Worm (Caenorhabditis elegans) whole organism, L2 larva: ENCODE results near the gene rpl-20.
A peak's percentile ranks its signal among the peaks of the same experiment; 100 is the strongest.
"Not testable (repeated sequence)": the region's sequence is repeated elsewhere in the genome, so short reads cannot be mapped to it uniquely, and the experiment has no call there.

Experiments used
- C34F6.9 ChIP-seq: fragments of 150-350 bp; optimal IDR thresholded peaks from 2 replicates; lab custom pipeline; 2014; ENCODE audit warnings: missing biosample characterization, missing genetic modification characterization
- F13H6.1 ChIP-seq: sonication (generic microtip); optimal IDR thresholded peaks from 2 replicates; lab custom pipeline; 2016; ENCODE audit warnings: missing genetic modification characterization, missing compliant biosample characterization
- R02D3.7 ChIP-seq: fragments of 150-350 bp; optimal IDR thresholded peaks from 2 replicates; lab custom pipeline; 2014; ENCODE audit warnings: missing biosample characterization, missing genetic modification characterization
- Y55F3AM.14 ChIP-seq: fragments of 200-800 bp; sonication (Bioruptor generic); optimal IDR thresholded peaks from 2 replicates; lab custom pipeline; 2018; ENCODE audit warnings: mild to moderate bottlenecking, missing genetic modification characterization, missing compliant biosample characterization
- ZK546.5 ChIP-seq: sonication (generic microtip); optimal IDR thresholded peaks from 2 replicates; lab custom pipeline; 2017; ENCODE audit warnings: missing biosample characterization, missing genetic modification characterization
- alr-1 ChIP-seq: fragments of 150-350 bp; optimal IDR thresholded peaks from 2 replicates; lab custom pipeline; 2014; ENCODE audit warnings: missing biosample characterization, missing genetic modification characterization
- ama-1 ChIP-seq: fragments of 150-350 bp; optimal IDR thresholded peaks from 2 replicates; lab custom pipeline; 2018; ENCODE audit warnings: inconsistent platforms
- blmp-1 ChIP-seq: sonication (generic microtip); optimal IDR thresholded peaks from 2 replicates; lab custom pipeline; 2017; ENCODE audit warnings: missing genetic modification characterization, mild to moderate bottlenecking, missing compliant biosample characterization, antibody characterized with exemption, moderate library complexity; ENCODE audit not compliant: insufficient read depth
- ceh-82 ChIP-seq: fragments of 150-350 bp; optimal IDR thresholded peaks from 2 replicates; lab custom pipeline; 2014; ENCODE audit warnings: missing biosample characterization, missing genetic modification characterization
- crh-2 ChIP-seq: sonication (generic microtip); optimal IDR thresholded peaks from 2 replicates; lab custom pipeline; 2017; ENCODE audit warnings: missing biosample characterization, missing genetic modification characterization
- dmd-4 ChIP-seq: sonication (generic microtip); optimal IDR thresholded peaks from 2 replicates; lab custom pipeline; 2017; ENCODE audit warnings: missing biosample characterization, missing genetic modification characterization
- egl-27 ChIP-seq: sonication (generic microtip); optimal IDR thresholded peaks from 3 replicates; lab custom pipeline; 2017; ENCODE audit warnings: missing biosample characterization, missing genetic modification reagents, missing genetic modification characterization
- fos-1 ChIP-seq: fragments of 150-350 bp; optimal IDR thresholded peaks from 2 replicates; lab custom pipeline; 2014; ENCODE audit warnings: missing biosample characterization, missing genetic modification characterization
- gmeb-1 ChIP-seq: fragments of 150-350 bp; optimal IDR thresholded peaks from 2 replicates; lab custom pipeline; 2014; ENCODE audit warnings: missing biosample characterization, missing genetic modification characterization
- lin-13 ChIP-seq: fragments of 150-350 bp; optimal IDR thresholded peaks from 2 replicates; lab custom pipeline; 2014; ENCODE audit warnings: missing biosample characterization, missing genetic modification reagents, missing genetic modification characterization
- lsy-2 ChIP-seq, 2 experiments: fragments of 150-350 bp in 1 of 2; sonication (generic microtip) in 1 of 2; optimal IDR thresholded peaks; 2 replicates each; lab custom pipeline; 2014 to 2017; ENCODE audit warnings: missing biosample characterization in 2 of 2, missing genetic modification characterization in 2 of 2
- mab-5 ChIP-seq: fragments of 150-350 bp; optimal IDR thresholded peaks from 2 replicates; lab custom pipeline; 2014; ENCODE audit warnings: missing biosample characterization, missing genetic modification characterization
- mdl-1 ChIP-seq, 2 experiments: fragments of 150-350 bp in 1 of 2; sonication (generic microtip) in 1 of 2; optimal IDR thresholded peaks; 2 replicates each; lab custom pipeline; 2017; ENCODE audit warnings: missing biosample characterization in 2 of 2, missing genetic modification characterization in 2 of 2
- nhr-10 ChIP-seq: sonication (generic microtip); optimal IDR thresholded peaks from 2 replicates; lab custom pipeline; 2017; ENCODE audit warnings: missing biosample characterization, missing genetic modification characterization
- nhr-11 ChIP-seq: fragments of 150-350 bp; optimal IDR thresholded peaks from 2 replicates; lab custom pipeline; 2014; ENCODE audit warnings: missing biosample characterization, missing genetic modification characterization
- nhr-12 ChIP-seq: fragments of 150-350 bp; optimal IDR thresholded peaks from 2 replicates; lab custom pipeline; 2014; ENCODE audit warnings: missing biosample characterization, missing genetic modification characterization
- nhr-129 ChIP-seq: fragments of 150-350 bp; optimal IDR thresholded peaks from 2 replicates; lab custom pipeline; 2014; ENCODE audit warnings: missing biosample characterization, missing genetic modification characterization
- nhr-21 ChIP-seq: fragments of 150-350 bp; optimal IDR thresholded peaks from 2 replicates; lab custom pipeline; 2014; ENCODE audit warnings: missing biosample characterization, missing genetic modification characterization
- nhr-25 ChIP-seq: fragments of 150-350 bp; sonication (generic microtip); optimal IDR thresholded peaks from 3 replicates; lab custom pipeline; 2014; ENCODE audit warnings: missing biosample characterization, missing genetic modification characterization
- nhr-6 ChIP-seq: fragments of 150-350 bp; optimal IDR thresholded peaks from 2 replicates; lab custom pipeline; 2014; ENCODE audit warnings: missing biosample characterization, missing genetic modification characterization
- peb-1 ChIP-seq: fragments of 150-350 bp; optimal IDR thresholded peaks from 2 replicates; lab custom pipeline; 2014; ENCODE audit warnings: missing biosample characterization, missing genetic modification characterization
- sem-4 ChIP-seq: fragments of 150-350 bp; optimal IDR thresholded peaks from 2 replicates; lab custom pipeline; 2014; ENCODE audit warnings: missing biosample characterization, missing genetic modification reagents, missing genetic modification characterization
- skn-1 ChIP-seq: sonication (generic microtip); optimal IDR thresholded peaks from 2 replicates; lab custom pipeline; 2017; ENCODE audit warnings: missing biosample characterization, missing genetic modification characterization
- sma-3 ChIP-seq: sonication (generic microtip); optimal IDR thresholded peaks from 2 replicates; lab custom pipeline; 2016; ENCODE audit warnings: missing genetic modification reagents, missing genetic modification characterization, missing compliant biosample characterization
- sma-9 ChIP-seq, 2 experiments: fragments of 150-350 bp in 1 of 2; sonication (generic microtip) in 1 of 2; optimal IDR thresholded peaks; 2 replicates each; lab custom pipeline; 2014 to 2016; ENCODE audit warnings: missing genetic modification characterization in 2 of 2, mild to moderate bottlenecking in 1 of 2, missing biosample characterization in 1 of 2, missing compliant biosample characterization in 1 of 2, missing genetic modification reagents in 1 of 2, moderate library complexity in 1 of 2
- snpc-4 ChIP-seq: fragments of 150-350 bp; optimal IDR thresholded peaks from 2 replicates; lab custom pipeline; 2014; ENCODE audit warnings: missing biosample characterization, missing genetic modification characterization
- unc-39 ChIP-seq: fragments of 150-350 bp; optimal IDR thresholded peaks from 2 replicates; lab custom pipeline; 2014; ENCODE audit warnings: missing biosample characterization, missing genetic modification characterization
- unc-55 ChIP-seq: fragments of 150-350 bp; sonication (generic microtip); optimal IDR thresholded peaks from 3 replicates; lab custom pipeline; 2014; ENCODE audit warnings: missing biosample characterization, missing genetic modification reagents, missing genetic modification characterization
- unc-62 ChIP-seq: fragments of 150-350 bp; optimal IDR thresholded peaks from 2 replicates; lab custom pipeline; 2014; ENCODE audit warnings: missing biosample characterization, missing genetic modification reagents, missing genetic modification characterization
- zag-1 ChIP-seq: fragments of 150-350 bp; optimal IDR thresholded peaks from 2 replicates; lab custom pipeline; 2014; ENCODE audit warnings: missing biosample characterization, missing genetic modification characterization
- ztf-4 ChIP-seq: fragments of 150-350 bp; optimal IDR thresholded peaks from 2 replicates; lab custom pipeline; 2014; ENCODE audit warnings: missing biosample characterization, missing genetic modification characterization

The rpl-20 gene

ce11 chrIV:4744167-4744566 lies 5.4 kb downstream of the rpl-20 start, which contains the start of gene hoe-1:
Gene hoe-1 (minus strand): TSS chrIV:4744267.
- TF ChIP-seq snpc-4 (tag; lab: Kevin White, UChicago) (no peak), mab-5 (no peak), alr-1 (tag; lab: Kevin White, UChicago) (no peak), nhr-129 (tag; lab: Kevin White, UChicago) (no peak), zag-1 (no peak), dmd-4 (tag; lab: Kevin White, UChicago) (no peak), nhr-10 (no peak), crh-2 (tag; lab: Kevin White, UChicago) (no peak), nhr-6 (tag; lab: Kevin White, UChicago) (no peak)

ce11 chrIV:4742480-4742879 lies 7.1 kb downstream of the rpl-20 start:
- TF ChIP-seq nhr-11 (tag; lab: Kevin White, UChicago): no peak
- no peak for TF ChIP-seq lsy-2 (tag; optimal IDR thresholded peaks at IDR 0.05; lab: Kevin White, UChicago)
- TF ChIP-seq dmd-4 (tag; lab: Kevin White, UChicago): no peak
- no peak for TF ChIP-seq mab-5
- no peak for TF ChIP-seq ZK546.5
- TF ChIP-seq peb-1: no peak
- no peak for TF ChIP-seq lin-13
- TF ChIP-seq unc-39 (tag; lab: Kevin White, UChicago): no peak
- no peak for TF ChIP-seq nhr-10

DNA sequence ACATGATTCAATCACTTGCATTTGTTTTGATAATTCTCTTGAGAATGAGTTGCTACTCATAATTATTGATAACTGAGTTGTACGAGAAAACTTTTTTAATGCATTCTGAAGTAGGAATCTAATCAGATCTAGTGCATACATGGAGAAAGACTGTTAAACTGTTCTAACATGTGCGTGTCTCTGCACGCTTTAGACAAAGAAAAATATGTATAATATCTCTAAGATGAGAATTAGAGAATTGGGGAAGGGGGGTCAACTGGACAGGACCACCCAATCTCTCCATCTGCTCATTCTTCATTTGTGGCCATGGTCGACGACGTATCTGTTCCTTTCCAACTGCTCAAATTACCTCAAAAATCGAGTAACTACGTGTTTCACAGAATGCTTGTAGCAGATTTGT lies 12.3 kb downstream of the rpl-20 start, which contains the start of gene fbxb-78:
TSS of gene fbxb-78 (plus strand) at position 301 of the 400 bp plus-strand sequence.
- no peak for TF ChIP-seq Y55F3AM.14
- no peak for TF ChIP-seq nhr-12 (tag; lab: Kevin White, UChicago)
- no peak for TF ChIP-seq ama-1 (lab: Kevin White, UChicago)
- no peak for TF ChIP-seq dmd-4 (tag; lab: Kevin White, UChicago)
- no peak for TF ChIP-seq mdl-1 (tag; optimal IDR thresholded peaks at IDR 0.05; lab: Kevin White, UChicago)
- TF ChIP-seq skn-1 (tag; lab: Kevin White, UChicago): no peak
- no peak for TF ChIP-seq egl-27 (tag; lab: Kevin White, UChicago)
- TF ChIP-seq unc-62 (GFP tag; lab: Kevin White, UChicago): no peak
- no peak for TF ChIP-seq sma-9 (GFP tag; optimal IDR thresholded peaks at IDR 0.05; lab: Kevin White, UChicago)
- TF ChIP-seq sma-9 (tag; optimal IDR thresholded peaks at IDR 0.05; lab: Kevin White, UChicago): no peak
- TF ChIP-seq zag-1: no peak
- TF ChIP-seq lin-13: no peak
- TF ChIP-seq F13H6.1 (tag; lab: Kevin White, UChicago): no peak

- TF ChIP-seq C34F6.9 (tag; lab: Kevin White, UChicago) (peak; percentile 62), nhr-25 (peak; percentile 83), lin-13 (peak; percentile 72), ceh-82 (tag; lab: Kevin White, UChicago) (peak; percentile 4), ztf-4 (peak; percentile 5), nhr-21 (tag; lab: Kevin White, UChicago) (peak; percentile 74), sma-9 (GFP tag; optimal IDR thresholded peaks at IDR 0.05; lab: Kevin White, UChicago) (peak; percentile 53), gmeb-1 (tag; lab: Kevin White, UChicago) (peak; percentile 65), lsy-2 (tag; optimal IDR thresholded peaks at IDR 0.05; lab: Kevin White, UChicago) (peak; percentile 97 to 98), nhr-129 (tag; lab: Kevin White, UChicago) (peak; percentile 13), unc-55 (GFP tag; lab: Kevin White, UChicago) (peak; percentile 58), F13H6.1 (tag; lab: Kevin White, UChicago) (peak; percentile 90), ZK546.5 (peak; percentile 80), mab-5 (peak; percentile 68), Y55F3AM.14 (peak; percentile 91), crh-2 (tag; lab: Kevin White, UChicago) (peak; percentile 67), R02D3.7 (tag; lab: Kevin White, UChicago) (peak; percentile 34), sma-3 (GFP tag; lab: Kevin White, UChicago) (peak; percentile 95), nhr-6 (tag; lab: Kevin White, UChicago) (peak; percentile 11), sem-4 (tag; lab: Kevin White, UChicago) (peak; percentile 46), fos-1 (peak; percentile 33)
- TF ChIP-seq sma-9 (tag; optimal IDR thresholded peaks at IDR 0.05; lab: Kevin White, UChicago): not testable (repeated sequence)
Measured at ce11 chrIV:4727935-4728334, 21.6 kb downstream of the rpl-20 start.

- TF ChIP-seq ztf-4 (peak; percentile 19), nhr-21 (tag; lab: Kevin White, UChicago) (peak; percentile 65), sma-9 (GFP tag; optimal IDR thresholded peaks at IDR 0.05; lab: Kevin White, UChicago) (peak; percentile 50), nhr-11 (tag; lab: Kevin White, UChicago) (peak; percentile 34), lin-13 (peak; percentile 68), nhr-6 (tag; lab: Kevin White, UChicago) (peak; percentile 11), lsy-2 (tag; optimal IDR thresholded peaks at IDR 0.05; lab: Kevin White, UChicago) (peak; percentile 95 to 98), F13H6.1 (tag; lab: Kevin White, UChicago) (peak; percentile 81), unc-55 (GFP tag; lab: Kevin White, UChicago) (peak; percentile 35), sma-3 (GFP tag; lab: Kevin White, UChicago) (peak; percentile 86), R02D3.7 (tag; lab: Kevin White, UChicago) (peak; percentile 21), gmeb-1 (tag; lab: Kevin White, UChicago) (peak; percentile 58), crh-2 (tag; lab: Kevin White, UChicago) (peak; percentile 36), mab-5 (peak; percentile 16), C34F6.9 (tag; lab: Kevin White, UChicago) (peak; percentile 32), ZK546.5 (peak; percentile 74), nhr-129 (tag; lab: Kevin White, UChicago) (peak; percentile 29), blmp-1 (peak; percentile 13), nhr-25 (peak; percentile 65)
- not testable (repeated sequence) for TF ChIP-seq sma-9 (tag; optimal IDR thresholded peaks at IDR 0.05; lab: Kevin White, UChicago)
Measured at ce11 chrIV:4725478-4725920, 24.1 kb downstream of the rpl-20 start.
